Worm (Caenorhabditis elegans) whole organism, L4/young adult: ENCODE measurements around the gene dyf-2.

Source experiments
- dao-5 ChIP-seq: sonication (generic microtip); optimal IDR thresholded peaks from 2 replicates; lab custom pipeline; 2016; ENCODE audit warnings: missing genotype, missing genetic modification characterization, moderate library complexity, missing compliant biosample characterization
- him-1 ChIP-seq: sonication (generic microtip); optimal IDR thresholded peaks from 2 replicates; lab custom pipeline; 2016; ENCODE audit warnings: missing genotype, missing genetic modification reagents, missing genetic modification characterization, missing compliant biosample characterization

DNA sequence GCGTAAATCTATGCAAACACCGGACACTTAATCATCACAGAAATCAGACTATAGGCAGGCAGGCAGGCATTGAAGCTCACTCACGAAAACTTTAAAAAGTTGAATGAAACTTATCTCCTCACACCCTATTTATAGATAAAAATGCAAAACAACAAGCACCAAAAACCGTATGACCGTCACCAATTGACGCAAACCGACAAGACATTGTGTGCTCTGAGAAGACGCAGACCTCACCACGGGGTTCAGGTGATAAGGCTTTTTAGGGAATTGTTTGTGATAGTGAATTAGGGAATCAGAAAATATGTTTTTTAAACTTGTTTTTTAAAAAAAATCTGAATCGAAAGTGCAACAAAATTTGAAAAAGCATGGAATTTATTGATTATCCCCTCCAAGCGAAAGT lies 59.6 kb downstream of the dyf-2 start, which contains the start of gene T12D8.5:
- TF ChIP-seq him-1 (tag; lab: Kevin White, UChicago) (no peak), dao-5 (no peak)
